Worm (Caenorhabditis elegans) whole organism, L2 larva: ENCODE results near the gene pink-1.

Experiments
- R02D3.7 ChIP-seq: fragments of 150-350 bp; optimal IDR thresholded peaks from 2 replicates; lab custom pipeline; 2014; ENCODE audit warnings: missing biosample characterization, missing genetic modification characterization
- aly-2 ChIP-seq: fragments of 150-350 bp; optimal IDR thresholded peaks from 2 replicates; lab custom pipeline; 2014; ENCODE audit warnings: missing biosample characterization, missing genetic modification characterization
- ama-1 ChIP-seq: fragments of 150-350 bp; optimal IDR thresholded peaks from 2 replicates; lab custom pipeline; 2018; ENCODE audit warnings: inconsistent platforms
- egl-27 ChIP-seq: sonication (generic microtip); optimal IDR thresholded peaks from 3 replicates; lab custom pipeline; 2017; ENCODE audit warnings: missing biosample characterization, missing genetic modification reagents, missing genetic modification characterization
- gmeb-1 ChIP-seq: fragments of 150-350 bp; optimal IDR thresholded peaks from 2 replicates; lab custom pipeline; 2014; ENCODE audit warnings: missing biosample characterization, missing genetic modification characterization
- lin-11 ChIP-seq: fragments of 150-350 bp; sonication (generic microtip); optimal IDR thresholded peaks from 2 replicates; lab custom pipeline; 2014; ENCODE audit warnings: missing biosample characterization, missing genetic modification characterization, inconsistent platforms, mixed read lengths
- lin-39 ChIP-seq: fragments of 150-350 bp; optimal IDR thresholded peaks from 2 replicates; lab custom pipeline; 2014; ENCODE audit warnings: missing biosample characterization, missing genetic modification reagents, missing genetic modification characterization
- mdl-1 ChIP-seq, 2 experiments: fragments of 150-350 bp in 1 of 2; sonication (generic microtip) in 1 of 2; optimal IDR thresholded peaks; 2 replicates each; lab custom pipeline; 2017; ENCODE audit warnings: missing biosample characterization in 2 of 2, missing genetic modification characterization in 2 of 2
- nhr-237 ChIP-seq: fragments of 150-350 bp; optimal IDR thresholded peaks from 2 replicates; lab custom pipeline; 2014; ENCODE audit warnings: missing biosample characterization, missing genetic modification characterization
- peb-1 ChIP-seq: fragments of 150-350 bp; optimal IDR thresholded peaks from 2 replicates; lab custom pipeline; 2014; ENCODE audit warnings: missing biosample characterization, missing genetic modification characterization
- skn-1 ChIP-seq: sonication (generic microtip); optimal IDR thresholded peaks from 2 replicates; lab custom pipeline; 2017; ENCODE audit warnings: missing biosample characterization, missing genetic modification characterization

DNA sequence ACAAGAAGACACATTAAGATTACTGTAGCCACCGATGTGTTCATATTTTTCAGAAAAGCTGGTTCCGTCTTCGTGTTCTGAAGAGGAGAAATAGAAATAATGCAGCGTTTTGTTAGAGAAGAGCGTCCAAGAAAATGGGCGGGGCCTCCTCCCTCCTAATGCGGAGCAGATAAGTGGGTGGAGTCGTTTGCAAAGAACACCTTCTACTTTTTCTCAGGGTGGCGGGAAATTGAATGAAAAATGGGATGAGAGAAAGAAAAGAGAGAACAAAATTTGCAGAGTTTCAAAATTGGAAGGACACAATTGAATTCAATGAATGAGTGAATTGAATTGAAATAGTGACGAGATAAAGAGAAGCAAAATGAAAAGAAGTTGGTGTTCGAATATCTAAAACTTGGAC is 29.8 kb downstream of the pink-1 start, which contains the start of gene F09E5.16:
- TF ChIP-seq ama-1 (lab: Kevin White, UChicago): no peak
- TF ChIP-seq egl-27 (tag; lab: Kevin White, UChicago): no peak
- TF ChIP-seq skn-1 (tag; lab: Kevin White, UChicago): no peak
- TF ChIP-seq lin-39 (tag; lab: Kevin White, UChicago): no peak
- TF ChIP-seq R02D3.7 (tag; lab: Kevin White, UChicago): no peak
- TF ChIP-seq peb-1: no peak
- no peak for TF ChIP-seq lin-11
- no peak for TF ChIP-seq nhr-237 (tag; lab: Kevin White, UChicago)
- TF ChIP-seq aly-2 (tag; lab: Kevin White, UChicago): no peak
- no peak for TF ChIP-seq mdl-1 (tag; optimal IDR thresholded peaks at IDR 0.05; lab: Kevin White, UChicago)
- no peak for TF ChIP-seq gmeb-1 (tag; lab: Kevin White, UChicago)
